Fruit fly (Drosophila melanogaster) whole organism, pupa: ENCODE data around the gene CG33489.

Experiments used
- CG10348 ChIP-seq: fragments of 200-800 bp; sonication (Bioruptor generic); IDR thresholded peaks from 2 replicates; pipeline ENCODE4 v1.3.6; 2022; ENCODE audit warnings: missing biosample characterization, missing genetic modification characterization
- CG14655 ChIP-seq: fragments of 200-800 bp; sonication (Bioruptor generic); optimal IDR thresholded peaks from 3 replicates; lab custom pipeline; 2017; ENCODE audit warnings: mild to moderate bottlenecking, missing biosample characterization, missing genetic modification reagents, missing genetic modification characterization
- D1 ChIP-seq: fragments of 200-800 bp; sonication (Bioruptor generic); optimal IDR thresholded peaks from 2 replicates; lab custom pipeline; 2018; ENCODE audit warnings: missing biosample characterization, mild to moderate bottlenecking, missing genetic modification characterization, moderate library complexity
- EcR ChIP-seq: fragments of 200-800 bp; sonication (Bioruptor generic); optimal IDR thresholded peaks from 3 replicates; lab custom pipeline; 2019; ENCODE audit warnings: missing biosample characterization, missing genetic modification characterization, mild to moderate bottlenecking, moderate library complexity, missing genetic modification reagents
- Pif1A ChIP-seq: fragments of 200-800 bp; sonication (Bioruptor generic); optimal IDR thresholded peaks from 3 replicates; lab custom pipeline; 2016; ENCODE audit warnings: missing biosample characterization, missing genetic modification characterization
- fd96Ca ChIP-seq: fragments of 200-800 bp; sonication (Bioruptor generic); IDR thresholded peaks from 3 replicates; pipeline ENCODE4 v1.3.6; 2022; ENCODE audit warnings: missing biosample characterization, missing genetic modification characterization

Gene CG33489

DNA sequence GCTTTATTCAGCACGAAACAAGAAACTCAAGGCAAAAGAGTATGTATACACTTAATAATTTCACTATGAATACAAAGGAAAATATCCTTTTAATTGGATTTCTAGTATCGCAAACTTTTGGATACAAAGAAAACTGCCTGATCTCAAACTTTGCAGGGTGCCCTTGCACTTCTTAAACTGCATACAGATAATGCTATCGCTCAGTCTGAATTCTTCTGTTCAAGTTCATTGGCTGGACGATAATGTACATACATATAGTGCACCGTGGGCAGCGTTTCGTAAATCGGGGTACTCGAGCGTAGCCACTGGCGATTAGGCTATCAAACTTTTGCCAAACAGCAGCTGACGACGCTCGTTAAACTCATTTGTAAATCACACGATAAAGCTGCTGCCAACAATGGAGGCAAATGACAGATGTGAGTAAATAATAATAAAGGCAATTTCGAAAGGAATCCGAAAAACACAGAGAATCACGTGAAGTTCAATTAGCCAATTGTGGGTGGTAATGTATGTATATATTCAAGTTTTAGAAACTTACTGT lies 50.1 kb downstream of the CG33489 start:
- TF ChIP-seq CG10348 (no peak), EcR (GFP tag; lab: Kevin White, UChicago) (peak; percentile 51)

DNA sequence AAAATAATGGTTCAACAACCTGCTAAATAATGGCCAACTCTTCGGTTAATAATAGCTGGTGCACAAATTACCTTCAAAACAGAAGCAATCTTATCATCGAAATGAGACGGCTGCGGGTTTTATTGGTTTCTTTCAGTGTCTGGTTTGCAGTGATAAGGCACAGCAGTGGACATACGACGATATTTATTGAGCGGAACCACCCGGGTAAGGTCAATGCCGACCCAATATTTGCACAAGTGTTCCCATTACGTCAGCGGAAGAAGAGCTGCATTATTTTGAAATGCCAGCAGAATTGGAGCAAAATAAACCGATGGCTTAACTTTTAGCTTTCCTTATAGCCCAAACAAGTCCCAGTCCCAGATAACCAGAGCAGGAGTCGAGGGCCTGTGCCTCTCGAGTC lies 51.1 kb downstream of the CG33489 start:
- no peak for TF ChIP-seq D1 (tag; lab: Kevin White, UChicago)
- no peak for TF ChIP-seq fd96Ca
- TF ChIP-seq CG14655 (GFP tag; lab: Kevin White, UChicago) = no peak
- no peak for TF ChIP-seq Pif1A (GFP tag; lab: Kevin White, UChicago)
- TF ChIP-seq EcR (GFP tag; lab: Kevin White, UChicago) = peak; percentile 27
